Fruit fly (Drosophila melanogaster) whole organism, embryonic: ENCODE measurements around the gene CG43446.

ENCODE experiments used
- B-H1 ChIP-seq: fragments of 200-800 bp; sonication (Bioruptor generic); IDR thresholded peaks from 3 replicates; pipeline ENCODE4 v1.3.6; 2022; ENCODE audit warnings: missing biosample characterization, missing genetic modification characterization
- CG10274 ChIP-seq: fragments of 200-800 bp; sonication (Bioruptor generic); optimal IDR thresholded peaks from 3 replicates; lab custom pipeline; 2017; ENCODE audit warnings: missing biosample characterization, mild to moderate bottlenecking, missing genetic modification characterization
- CG13424 ChIP-seq: fragments of 200-800 bp; sonication (Bioruptor generic); optimal IDR thresholded peaks from 2 replicates; lab custom pipeline; 2019; ENCODE audit warnings: missing biosample characterization, mild to moderate bottlenecking, missing genetic modification characterization, moderate library complexity
- CG14050 ChIP-seq: fragments of 200-800 bp; sonication (Bioruptor generic); IDR thresholded peaks from 3 replicates; pipeline ENCODE4 v1.3.6; 2022; ENCODE audit warnings: missing biosample characterization, missing genetic modification characterization
- CG16779 ChIP-seq: fragments of 200-800 bp; sonication (Bioruptor generic); IDR thresholded peaks from 2 replicates; pipeline ENCODE4 v1.3.6; 2022; ENCODE audit warnings: missing biosample characterization, missing genetic modification characterization
- CG31388 ChIP-seq: fragments of 200-800 bp; sonication (Bioruptor generic); optimal IDR thresholded peaks from 2 replicates; lab custom pipeline; 2016; ENCODE audit warnings: missing biosample characterization, missing genetic modification characterization
- CG3847 ChIP-seq: fragments of 200-800 bp; sonication (Bioruptor generic); IDR thresholded peaks from 2 replicates; pipeline ENCODE4 v1.3.6; 2022; ENCODE audit warnings: missing biosample characterization, missing genetic modification characterization
- CG6654 ChIP-seq: fragments of 200-800 bp; sonication (Bioruptor generic); optimal IDR thresholded peaks from 2 replicates; lab custom pipeline; 2017; ENCODE audit warnings: missing biosample characterization, mild to moderate bottlenecking, missing genetic modification characterization
- kay ChIP-seq: fragments of 200-800 bp; sonication (Bioruptor generic); optimal IDR thresholded peaks from 2 replicates; lab custom pipeline; 2016; ENCODE audit warnings: missing biosample characterization, missing genetic modification characterization
- pros ChIP-seq: fragments of 200-800 bp; sonication (Bioruptor generic); optimal IDR thresholded peaks from 3 replicates; lab custom pipeline; 2019; ENCODE audit warnings: missing biosample characterization, mild to moderate bottlenecking, missing genetic modification characterization, moderate library complexity
- slou ChIP-seq: fragments of 200-800 bp; sonication (Bioruptor generic); optimal IDR thresholded peaks from 3 replicates; lab custom pipeline; 2016; ENCODE audit warnings: missing biosample characterization, missing genetic modification characterization
- slp2 ChIP-seq: fragments of 200-800 bp; sonication (Bioruptor generic); optimal IDR thresholded peaks from 2 replicates; lab custom pipeline; 2016; ENCODE audit warnings: missing biosample characterization, missing genetic modification characterization

dm6 chr3R:20945463-20945862, 42.3 kb downstream of the CG43446 start, which contains the start of gene CG31191:
- TF ChIP-seq CG16779 (peak; percentile 12; the same call in 1 of the 2 replicates), slp2 (no peak), CG6654 (GFP tag; lab: Kevin White, UChicago) (no peak), CG13424 (tag; lab: Kevin White, UChicago) (no peak), CG3847 (GFP tag; lab: Robert Waterston, UW) (no peak), pros (GFP tag; lab: Kevin White, UChicago) (no peak), B-H1 (GFP tag; lab: Robert Waterston, UW) (no peak), CG31388 (GFP tag; lab: Kevin White, UChicago) (no peak), slou (GFP tag; lab: Kevin White, UChicago) (no peak), kay (no peak), CG10274 (no peak), CG14050 (GFP tag; lab: Robert Waterston, UW) (no peak)
